Worm (Caenorhabditis elegans) whole organism, L3 larva: ENCODE results near the gene F54C9.9.

Experiments used
- ama-1 ChIP-seq: fragments of 150-350 bp; optimal IDR thresholded peaks from 2 replicates; lab custom pipeline; 2018
- jun-1 ChIP-seq: fragments of 150-350 bp; optimal IDR thresholded peaks from 2 replicates; lab custom pipeline; 2014; ENCODE audit warnings: missing biosample characterization, missing genetic modification reagents, missing genetic modification characterization
- lsy-12 ChIP-seq: sonication (generic microtip); optimal IDR thresholded peaks from 2 replicates; lab custom pipeline; 2016; ENCODE audit warnings: mild to moderate bottlenecking, missing genetic modification characterization, missing compliant biosample characterization
- nhr-11 ChIP-seq: fragments of 150-350 bp; optimal IDR thresholded peaks from 2 replicates; lab custom pipeline; 2014; ENCODE audit warnings: missing biosample characterization, missing genetic modification characterization
- nhr-25 ChIP-seq: sonication (generic microtip); optimal IDR thresholded peaks from 2 replicates; lab custom pipeline; 2017; ENCODE audit warnings: missing biosample characterization, missing genetic modification characterization
- unc-62 ChIP-seq: fragments of 150-350 bp; sonication (generic microtip); optimal IDR thresholded peaks from 4 replicates; lab custom pipeline; 2014; ENCODE audit warnings: missing biosample characterization, missing genetic modification reagents, missing genetic modification characterization
- zag-1 ChIP-seq: fragments of 150-350 bp; optimal IDR thresholded peaks from 2 replicates; lab custom pipeline; 2014; ENCODE audit warnings: missing biosample characterization, missing genetic modification characterization

DNA sequence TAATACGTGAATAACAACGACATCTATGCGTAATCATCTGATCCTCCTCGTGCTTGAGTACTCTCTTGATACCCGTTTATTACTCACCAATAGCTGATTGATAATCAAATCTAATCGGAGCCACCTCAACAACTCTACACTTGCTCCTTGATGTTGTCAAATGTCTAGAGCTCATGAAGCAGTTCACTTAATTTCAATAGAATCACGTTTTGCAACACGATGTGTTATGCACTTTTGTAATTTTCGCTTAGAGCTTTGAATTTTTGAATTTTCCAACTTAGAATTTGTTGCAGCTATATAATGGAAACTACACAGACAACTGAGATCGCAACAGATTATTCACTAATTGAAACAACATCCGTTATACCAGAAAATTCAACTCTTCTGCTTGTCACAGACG lies 34.6 kb downstream of the F54C9.9 start, which contains the start of gene T22C8.1:
- TF ChIP-seq nhr-25 (tag; lab: Kevin White, UChicago) (no peak), unc-62 (GFP tag; lab: Kevin White, UChicago) (no peak), zag-1 (no peak), ama-1 (lab: Kevin White, UChicago) (no peak), nhr-11 (tag; lab: Kevin White, UChicago) (no peak), jun-1 (tag; lab: Kevin White, UChicago) (no peak), lsy-12 (tag; lab: Kevin White, UChicago) (no peak)
